Worm (Caenorhabditis elegans) whole organism, L1 larva: ENCODE measurements around the gene hlh-12.

ENCODE experiments used
- C04F5.9 ChIP-seq: sonication (generic microtip); optimal IDR thresholded peaks from 2 replicates; lab custom pipeline; 2016; ENCODE audit warnings: missing genetic modification characterization, missing compliant biosample characterization
- F16B12.6 ChIP-seq: fragments of 150-350 bp; optimal IDR thresholded peaks from 2 replicates; lab custom pipeline; 2014; ENCODE audit warnings: missing biosample characterization, missing genetic modification characterization
- Y116A8C.19 ChIP-seq: sonication (generic microtip); optimal IDR thresholded peaks from 2 replicates; lab custom pipeline; 2016; ENCODE audit warnings: missing compliant biosample characterization, missing genetic modification characterization, borderline replicate concordance
- aha-1 ChIP-seq: fragments of 150-350 bp; optimal IDR thresholded peaks from 2 replicates; lab custom pipeline; 2014; ENCODE audit warnings: missing biosample characterization, missing genetic modification characterization
- aly-2 ChIP-seq: fragments of 150-350 bp; optimal IDR thresholded peaks from 2 replicates; lab custom pipeline; 2014; ENCODE audit warnings: missing biosample characterization, missing genetic modification characterization
- blmp-1 ChIP-seq: fragments of 150-350 bp; optimal IDR thresholded peaks from 2 replicates; lab custom pipeline; 2014; ENCODE audit warnings: missing biosample characterization, missing genetic modification characterization
- ceh-63 ChIP-seq: fragments of 200-800 bp; sonication (Bioruptor generic); optimal IDR thresholded peaks from 2 replicates; lab custom pipeline; 2018; ENCODE audit warnings: mild to moderate bottlenecking, missing genetic modification characterization, missing compliant biosample characterization
- ceh-8 ChIP-seq: fragments of 200-800 bp; sonication (Bioruptor generic); optimal IDR thresholded peaks from 2 replicates; lab custom pipeline; 2018; ENCODE audit warnings: mild to moderate bottlenecking, missing genetic modification characterization, moderate library complexity, missing compliant biosample characterization
- ceh-82 ChIP-seq, 3 experiments: fragments of 150-350 bp in 1 of 3; sonication (generic microtip) in 2 of 3; optimal IDR thresholded peaks; 2 replicates each; lab custom pipeline; 2014 to 2017; ENCODE audit warnings: missing biosample characterization in 3 of 3, missing genetic modification characterization in 3 of 3
- ceh-88 ChIP-seq: fragments of 200-800 bp; sonication (Bioruptor generic); IDR thresholded peaks from 2 replicates; pipeline ENCODE4 v1.3.6; 2022; ENCODE audit warnings: missing genetic modification characterization, missing compliant biosample characterization
- ceh-90 ChIP-seq: sonication (generic microtip); optimal IDR thresholded peaks from 2 replicates; lab custom pipeline; 2016; ENCODE audit warnings: missing genetic modification characterization, missing compliant biosample characterization
- dpl-1 ChIP-seq, 3 experiments: fragments of 150-350 bp in 2 of 3; sonication (generic microtip) in 1 of 3; optimal IDR thresholded peaks; 2 replicates each; lab custom pipeline; 2014 to 2017; ENCODE audit warnings: missing biosample characterization in 3 of 3, missing genetic modification characterization in 3 of 3, missing genetic modification reagents in 3 of 3
- efl-1 ChIP-seq, 4 experiments: fragments of 150-350 bp; optimal IDR thresholded peaks in 3 of 4; peaks in 1 of 4; 1 replicate in 1 of 4; 2 replicates in 3 of 4; lab custom pipeline; 2014; ENCODE audit warnings: missing biosample characterization in 2 of 4, missing genetic modification characterization in 2 of 4, missing genetic modification reagents in 2 of 4
- fkh-4 ChIP-seq: sonication (generic microtip); optimal IDR thresholded peaks from 2 replicates; lab custom pipeline; 2016; ENCODE audit warnings: missing compliant biosample characterization, missing genetic modification characterization, borderline replicate concordance
- fkh-8 ChIP-seq: sonication (generic microtip); optimal IDR thresholded peaks from 2 replicates; lab custom pipeline; 2016; ENCODE audit warnings: mild to moderate bottlenecking, missing genetic modification characterization, missing compliant biosample characterization
- fos-1 ChIP-seq: fragments of 150-350 bp; optimal IDR thresholded peaks from 2 replicates; lab custom pipeline; 2014; ENCODE audit warnings: missing biosample characterization, missing genetic modification characterization
- hlh-4 ChIP-seq: sonication (generic microtip); optimal IDR thresholded peaks from 2 replicates; lab custom pipeline; 2016; ENCODE audit warnings: mild to moderate bottlenecking, missing genetic modification characterization, missing compliant biosample characterization
- hpl-2 ChIP-seq: fragments of 150-350 bp; optimal IDR thresholded peaks from 2 replicates; lab custom pipeline; 2014; ENCODE audit warnings: missing biosample characterization, missing genetic modification reagents, missing genetic modification characterization
- irx-1 ChIP-seq: sonication (generic microtip); optimal IDR thresholded peaks from 2 replicates; lab custom pipeline; 2016; ENCODE audit warnings: missing genetic modification characterization, missing compliant biosample characterization
- jun-1 ChIP-seq: fragments of 150-350 bp; optimal IDR thresholded peaks from 2 replicates; lab custom pipeline; 2014; ENCODE audit warnings: missing biosample characterization, missing genetic modification reagents, missing genetic modification characterization
- lin-13 ChIP-seq: fragments of 150-350 bp; optimal IDR thresholded peaks from 2 replicates; lab custom pipeline; 2014; ENCODE audit warnings: missing biosample characterization, missing genetic modification reagents, missing genetic modification characterization
- lin-14 ChIP-seq: fragments of 200-800 bp; sonication (Bioruptor generic); optimal IDR thresholded peaks from 2 replicates; lab custom pipeline; 2018; ENCODE audit warnings: mild to moderate bottlenecking, missing genetic modification characterization, moderate library complexity, missing compliant biosample characterization
- lin-15B ChIP-seq: fragments of 150-350 bp; sonication (generic microtip); optimal IDR thresholded peaks from 3 replicates; lab custom pipeline; 2014; ENCODE audit warnings: missing biosample characterization, missing genetic modification characterization
- lin-35 ChIP-seq, 2 experiments: fragments of 150-350 bp; optimal IDR thresholded peaks; 2 replicates each; lab custom pipeline; 2014; ENCODE audit warnings: missing biosample characterization in 2 of 2, missing genetic modification characterization in 2 of 2, missing genetic modification reagents in 2 of 2
- lin-39 ChIP-seq: fragments of 150-350 bp; optimal IDR thresholded peaks from 2 replicates; lab custom pipeline; 2014; ENCODE audit warnings: missing biosample characterization, missing genetic modification reagents, missing genetic modification characterization
- lir-3 ChIP-seq: sonication (generic microtip); optimal IDR thresholded peaks from 2 replicates; lab custom pipeline; 2016; ENCODE audit warnings: mild to moderate bottlenecking, missing genetic modification characterization, moderate library complexity, missing compliant biosample characterization; ENCODE audit not compliant: poor library complexity
- lsy-2 ChIP-seq, 2 experiments: fragments of 150-350 bp; optimal IDR thresholded peaks; 2 replicates each; lab custom pipeline; 2014; ENCODE audit warnings: missing biosample characterization in 2 of 2, missing genetic modification characterization in 2 of 2
- mdl-1 ChIP-seq, 2 experiments: fragments of 150-350 bp; optimal IDR thresholded peaks; 2 replicates each; lab custom pipeline; 2014 to 2017; ENCODE audit warnings: missing biosample characterization in 2 of 2, missing genetic modification characterization in 2 of 2, inconsistent platforms in 1 of 2
- mef-2 ChIP-seq: fragments of 150-350 bp; optimal IDR thresholded peaks from 2 replicates; lab custom pipeline; 2014; ENCODE audit warnings: missing biosample characterization, missing genetic modification characterization
- mep-1 ChIP-seq: fragments of 150-350 bp; optimal IDR thresholded peaks from 2 replicates; lab custom pipeline; 2014; ENCODE audit warnings: missing biosample characterization, missing genetic modification characterization
- nhr-12 ChIP-seq: sonication (generic microtip); optimal IDR thresholded peaks from 2 replicates; lab custom pipeline; 2017; ENCODE audit warnings: missing biosample characterization, missing genetic modification characterization
- nhr-19 ChIP-seq: fragments of 200-800 bp; sonication (Bioruptor generic); conservative IDR thresholded peaks from 2 replicates; pipeline ENCODE4 v1.3.6; 2022; ENCODE audit warnings: missing genetic modification characterization, missing compliant biosample characterization
- nhr-20 ChIP-seq: sonication (generic microtip); optimal IDR thresholded peaks from 2 replicates; lab custom pipeline; 2016; ENCODE audit warnings: mild to moderate bottlenecking, missing genetic modification characterization, missing compliant biosample characterization
- nhr-28 ChIP-seq: fragments of 150-350 bp; optimal IDR thresholded peaks from 2 replicates; lab custom pipeline; 2014; ENCODE audit warnings: missing biosample characterization, missing genetic modification characterization
- nhr-47 ChIP-seq: sonication (generic microtip); optimal IDR thresholded peaks from 2 replicates; lab custom pipeline; 2016; ENCODE audit warnings: mild to moderate bottlenecking, missing genetic modification characterization, moderate library complexity, missing compliant biosample characterization
- nhr-76 ChIP-seq: sonication (generic microtip); optimal IDR thresholded peaks from 2 replicates; lab custom pipeline; 2017; ENCODE audit warnings: missing biosample characterization, missing genetic modification characterization
- nhr-77 ChIP-seq: fragments of 150-350 bp; optimal IDR thresholded peaks from 2 replicates; lab custom pipeline; 2014; ENCODE audit warnings: missing biosample characterization, missing genetic modification characterization
- nhr-84 ChIP-seq: sonication (generic microtip); optimal IDR thresholded peaks from 2 replicates; lab custom pipeline; 2017; ENCODE audit warnings: missing biosample characterization, missing genetic modification characterization
- pag-3 ChIP-seq: sonication (generic microtip); optimal IDR thresholded peaks from 2 replicates; lab custom pipeline; 2017; ENCODE audit warnings: missing genetic modification characterization, mild to moderate bottlenecking, missing compliant biosample characterization, antibody characterized with exemption, borderline replicate concordance; ENCODE audit not compliant: insufficient read depth
- rnt-1 ChIP-seq: sonication (generic microtip); optimal IDR thresholded peaks from 2 replicates; lab custom pipeline; 2016; ENCODE audit warnings: mild to moderate bottlenecking, missing genetic modification characterization, moderate library complexity, missing compliant biosample characterization
- skn-1 ChIP-seq: fragments of 150-350 bp; optimal IDR thresholded peaks from 2 replicates; lab custom pipeline; 2014; ENCODE audit warnings: missing biosample characterization, missing genetic modification characterization
- sptf-1 ChIP-seq: fragments of 150-350 bp; optimal IDR thresholded peaks from 2 replicates; lab custom pipeline; 2014; ENCODE audit warnings: missing biosample characterization, missing genetic modification characterization
- sup-37 ChIP-seq: fragments of 200-800 bp; sonication (Bioruptor generic); optimal IDR thresholded peaks from 2 replicates; lab custom pipeline; 2018; ENCODE audit warnings: mild to moderate bottlenecking, missing genetic modification characterization, missing compliant biosample characterization
- tbx-2 ChIP-seq: sonication (generic microtip); optimal IDR thresholded peaks from 2 replicates; lab custom pipeline; 2016; ENCODE audit warnings: missing genetic modification characterization, missing compliant biosample characterization
- unc-130 ChIP-seq: fragments of 150-350 bp; optimal IDR thresholded peaks from 2 replicates; lab custom pipeline; 2017; ENCODE audit warnings: missing biosample characterization, missing genetic modification characterization, inconsistent platforms
- unc-30 ChIP-seq: sonication (generic microtip); optimal IDR thresholded peaks from 2 replicates; lab custom pipeline; 2017; ENCODE audit warnings: missing biosample characterization, missing genetic modification characterization
- unc-62 ChIP-seq: fragments of 150-350 bp; optimal IDR thresholded peaks from 2 replicates; lab custom pipeline; 2014; ENCODE audit warnings: missing biosample characterization, missing genetic modification reagents, missing genetic modification characterization
- unc-86 ChIP-seq: sonication (generic microtip); optimal IDR thresholded peaks from 2 replicates; lab custom pipeline; 2016; ENCODE audit warnings: missing genetic modification characterization, missing compliant biosample characterization
- vab-15 ChIP-seq: sonication (generic microtip); optimal IDR thresholded peaks from 2 replicates; lab custom pipeline; 2017; ENCODE audit warnings: missing genotype, mild to moderate bottlenecking, missing genetic modification characterization, missing compliant biosample characterization
- ztf-11 ChIP-seq, 2 experiments: sonication (generic microtip); optimal IDR thresholded peaks; 2 replicates each; lab custom pipeline; 2016 to 2017; ENCODE audit warnings: missing genetic modification characterization in 2 of 2, missing biosample characterization in 1 of 2, missing compliant biosample characterization in 1 of 2
- ztf-4 ChIP-seq: fragments of 150-350 bp; optimal IDR thresholded peaks from 2 replicates; lab custom pipeline; 2014; ENCODE audit warnings: missing biosample characterization, missing genetic modification characterization

Gene hlh-12

DNA sequence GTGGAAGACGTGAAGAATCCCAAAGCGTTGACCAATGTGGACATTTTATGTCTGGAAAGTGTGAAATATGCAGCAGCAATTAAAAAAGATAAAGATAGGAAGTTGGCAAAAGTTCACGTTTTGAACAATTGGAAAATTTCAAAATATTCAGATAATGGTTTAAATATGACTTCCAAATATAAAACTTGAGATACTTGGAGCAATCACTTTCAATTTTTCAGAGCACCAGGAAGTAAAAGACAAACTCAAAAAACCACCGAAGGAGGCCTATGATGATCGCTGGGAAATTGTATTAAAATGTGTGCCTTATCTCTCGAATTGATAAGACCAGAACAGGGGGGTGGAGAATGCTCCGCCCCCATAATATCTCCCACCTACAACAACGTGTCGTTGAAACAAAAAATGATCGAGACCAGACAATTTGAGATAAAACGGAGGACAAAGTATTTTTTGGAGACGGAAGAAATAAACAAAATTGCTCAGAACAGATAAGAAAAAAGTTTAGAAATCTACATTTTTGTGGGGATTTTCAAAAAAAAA is 27.5 kb downstream of the hlh-12 start, which contains the start of gene eppl-1 (continued):
- TF ChIP-seq pag-3 (tag; lab: Kevin White, UChicago) (no peak), ceh-63 (no peak), nhr-84 (tag; lab: Kevin White, UChicago) (no peak), vab-15 (tag; lab: Kevin White, UChicago) (no peak), unc-30 (no peak), ceh-90 (tag; lab: Kevin White, UChicago) (no peak), lin-14 (GFP tag; lab: Kevin White, UChicago) (peak; percentile 56), nhr-47 (tag; lab: Kevin White, UChicago) (no peak), skn-1 (no peak), unc-130 (tag; lab: Kevin White, UChicago) (no peak), F16B12.6 (tag; lab: Kevin White, UChicago) (no peak), lin-39 (tag; lab: Kevin White, UChicago) (no peak), mep-1 (no peak), C04F5.9 (tag; lab: Kevin White, UChicago) (no peak), lin-35 (GFP tag; optimal IDR thresholded peaks at IDR 0.05; lab: Kevin White, UChicago) (no peak), blmp-1 (tag; lab: Kevin White, UChicago) (peak; percentile 7), fkh-8 (tag; lab: Kevin White, UChicago) (no peak), jun-1 (no peak), ztf-4 (tag; lab: Kevin White, UChicago) (no peak), unc-62 (GFP tag; lab: Kevin White, UChicago) (no peak), hpl-2 (GFP tag; lab: Kevin White, UChicago) (no peak), nhr-12 (tag; lab: Kevin White, UChicago) (no peak)

DNA sequence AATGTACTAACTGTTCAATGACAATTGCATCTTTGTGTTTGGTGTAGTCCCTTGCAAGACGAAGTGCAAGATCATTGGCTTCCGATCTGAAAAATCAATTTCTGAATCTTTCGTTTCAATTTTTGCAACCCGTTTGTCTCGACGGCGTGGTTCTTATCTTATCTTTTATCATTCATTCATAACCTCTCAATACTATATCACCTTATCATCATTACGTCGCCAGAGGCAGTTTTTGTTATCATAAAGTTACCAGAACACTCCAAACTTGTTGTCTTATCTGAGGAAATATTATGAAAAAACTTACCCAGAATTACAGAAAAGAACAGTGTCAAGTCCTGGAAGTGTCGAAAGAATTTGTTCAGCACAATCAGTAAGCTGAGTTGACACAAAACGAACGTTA is 28.7 kb downstream of the hlh-12 start:
- no peak for TF ChIP-seq irx-1 (tag; lab: Kevin White, UChicago)
- no peak for TF ChIP-seq F16B12.6 (tag; lab: Kevin White, UChicago)
- TF ChIP-seq aly-2 (tag; lab: Kevin White, UChicago): no peak
- no peak for TF ChIP-seq ceh-88
- TF ChIP-seq unc-30: no peak
- TF ChIP-seq efl-1 (optimal IDR thresholded peaks at IDR 0.05; lab: Kevin White, UChicago): no peak
- no peak for TF ChIP-seq efl-1 (GFP tag; optimal IDR thresholded peaks at IDR 0.05 in 1 of 2; lab: Kevin White, UChicago)
- TF ChIP-seq sup-37 (GFP tag; lab: Kevin White, UChicago): no peak
- TF ChIP-seq dpl-1 (GFP tag; optimal IDR thresholded peaks at IDR 0.05; lab: Kevin White, UChicago): no peak
- no peak for TF ChIP-seq nhr-47 (tag; lab: Kevin White, UChicago)
- TF ChIP-seq fkh-4: no peak
- TF ChIP-seq fkh-8 (tag; lab: Kevin White, UChicago): no peak
- no peak for TF ChIP-seq lin-13 (GFP tag; lab: Kevin White, UChicago)
- no peak for TF ChIP-seq hlh-4 (tag; lab: Kevin White, UChicago)
- TF ChIP-seq unc-86 (tag; lab: Kevin White, UChicago): no peak
- no peak for TF ChIP-seq ceh-82 (tag; optimal IDR thresholded peaks at IDR 0.05; lab: Kevin White, UChicago)
- no peak for TF ChIP-seq fos-1 (tag; lab: Kevin White, UChicago)
- TF ChIP-seq lsy-2 (tag; optimal IDR thresholded peaks at IDR 0.05; lab: Kevin White, UChicago): peak in 1 of 2 experiments; percentile 12
- no peak for TF ChIP-seq lin-15B (tag; lab: Kevin White, UChicago)
- TF ChIP-seq aha-1: no peak
- TF ChIP-seq ztf-11 (tag; optimal IDR thresholded peaks at IDR 0.05; lab: Kevin White, UChicago): no peak
- no peak for TF ChIP-seq rnt-1 (tag; lab: Kevin White, UChicago)
- TF ChIP-seq Y116A8C.19 (tag; lab: Kevin White, UChicago): no peak
- TF ChIP-seq nhr-28 (tag; lab: Kevin White, UChicago): no peak
- TF ChIP-seq mef-2 (tag; lab: Kevin White, UChicago): no peak
- no peak for TF ChIP-seq pag-3 (tag; lab: Kevin White, UChicago)
- TF ChIP-seq jun-1: no peak
- TF ChIP-seq sptf-1 (tag; lab: Kevin White, UChicago): no peak
- no peak for TF ChIP-seq nhr-20
- TF ChIP-seq ceh-8 (GFP tag; lab: Kevin White, UChicago): no peak
- TF ChIP-seq tbx-2 (tag; lab: Kevin White, UChicago): no peak
- no peak for TF ChIP-seq nhr-76 (tag; lab: Kevin White, UChicago)
- no peak for TF ChIP-seq nhr-77 (tag; lab: Kevin White, UChicago)
- TF ChIP-seq skn-1: no peak
- TF ChIP-seq mdl-1 (tag; optimal IDR thresholded peaks at IDR 0.05; lab: Kevin White, UChicago): no peak
- no peak for TF ChIP-seq nhr-19 (GFP tag; lab: Robert Waterston, UW)
- TF ChIP-seq lir-3: no peak
- TF ChIP-seq nhr-12 (tag; lab: Kevin White, UChicago): no peak
